Worm (Caenorhabditis elegans): ENCODE data around the gene srx-77.
A peak's percentile ranks its signal among the peaks of the same experiment; 100 is the strongest.

- TF ChIP-seq ama-1 (optimal IDR thresholded peaks at IDR 0.05) (no peak), ets-7 (tag; optimal IDR thresholded peaks at IDR 0.05) (no peak), ceh-13 (GFP tag; optimal IDR thresholded peaks at IDR 0.05) (no peak), scrt-1 (GFP tag; IDR thresholded peaks at IDR 0.05) (peak; percentile 76), aly-1 (tag; optimal IDR thresholded peaks at IDR 0.05) (peak; percentile 47), B0310.2 (tag; optimal IDR thresholded peaks at IDR 0.05) (no peak), hmbx-1 (tag; optimal IDR thresholded peaks at IDR 0.05) (no peak), tbx-11 (GFP tag; IDR thresholded peaks at IDR 0.05) (no peak), ceh-36 (tag; optimal IDR thresholded peaks at IDR 0.05) (no peak), flt-1 (GFP tag; IDR thresholded peaks at IDR 0.05) (no peak), pes-1 (GFP tag; IDR thresholded peaks at IDR 0.05) (no peak; the same call in 1 of the 2 replicates)
These were observed 20.7 kb downstream of the srx-77 start, which contains the start of gene F41F3.3 for ce11 chrV:4647857-4648256.

All from whole organism, early embryonic.